Worm (Caenorhabditis elegans): ENCODE measurements around the gene T23F2.3.

DNA sequence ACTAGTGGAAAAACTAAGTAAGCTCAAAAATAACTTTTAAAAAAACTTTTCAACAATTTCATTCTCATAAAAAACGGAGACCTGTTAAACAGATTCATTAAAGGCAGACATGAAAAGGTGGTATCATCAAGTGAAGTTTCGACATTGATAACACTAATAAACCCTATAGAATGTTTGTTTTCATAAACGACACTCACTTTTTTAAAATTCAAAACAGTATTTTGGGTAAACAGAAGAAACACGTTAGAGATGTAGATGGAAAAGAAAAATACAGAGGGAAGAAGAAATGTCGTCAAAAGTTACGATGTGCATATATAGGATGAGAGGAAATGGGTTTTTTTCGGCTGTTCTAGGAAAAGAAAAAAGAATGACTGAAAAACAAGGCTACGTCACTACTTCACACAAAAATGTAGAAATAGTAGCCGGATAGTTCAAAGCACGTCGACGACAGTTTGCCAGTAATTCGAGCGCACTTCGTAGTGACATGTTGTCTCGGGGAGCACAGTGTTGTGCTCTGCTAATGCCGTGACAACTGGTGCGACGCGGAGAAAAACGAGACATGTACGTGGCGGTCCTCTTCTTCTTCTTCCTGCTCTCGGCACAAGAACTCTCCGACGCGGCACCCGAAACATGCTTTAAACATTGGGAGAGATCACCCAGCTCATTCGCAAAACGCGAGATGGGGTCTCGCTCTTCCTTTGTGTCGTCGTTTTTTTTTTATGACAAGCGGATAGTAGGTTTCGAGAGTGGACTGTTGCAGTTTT is 2.8 kb downstream of the T23F2.3 start:
- no peak for TF ChIP-seq ama-1 (optimal IDR thresholded peaks at IDR 0.05)
- no peak for TF ChIP-seq nhr-11 (tag; optimal IDR thresholded peaks at IDR 0.05)

Measured in whole organism, L3 larva.